Fruit fly (Drosophila melanogaster) whole organism, embryonic: ENCODE results near the gene bark.

Source experiments
- CG10209 ChIP-seq: fragments of 200-800 bp; sonication (Bioruptor generic); optimal IDR thresholded peaks from 3 replicates; lab custom pipeline; 2017; ENCODE audit warnings: missing biosample characterization, mild to moderate bottlenecking, missing genetic modification characterization, missing genetic modification reagents
- CG10543 ChIP-seq: fragments of 200-800 bp; sonication (Bioruptor generic); optimal IDR thresholded peaks from 3 replicates; lab custom pipeline; 2017; ENCODE audit warnings: missing biosample characterization, mild to moderate bottlenecking, missing genetic modification characterization, moderate library complexity
- CG11093 ChIP-seq: fragments of 200-800 bp; sonication (Bioruptor generic); IDR thresholded peaks from 3 replicates; pipeline ENCODE4 v1.3.6; 2022; ENCODE audit warnings: missing biosample characterization, missing genetic modification characterization
- CG15073 ChIP-seq: fragments of 200-800 bp; sonication (Bioruptor generic); optimal IDR thresholded peaks from 2 replicates; lab custom pipeline; 2016; ENCODE audit warnings: missing biosample characterization, missing genetic modification characterization
- CG15479 ChIP-seq: fragments of 200-800 bp; sonication (Bioruptor generic); optimal IDR thresholded peaks from 3 replicates; lab custom pipeline; 2019; ENCODE audit warnings: missing biosample characterization, mild to moderate bottlenecking, missing genetic modification characterization, moderate library complexity
- CG17361 ChIP-seq: fragments of 200-800 bp; sonication (Bioruptor generic); IDR thresholded peaks from 3 replicates; pipeline ENCODE4 v1.3.6; 2022; ENCODE audit warnings: missing biosample characterization, missing genetic modification characterization
- CG2116 ChIP-seq: fragments of 200-800 bp; sonication (Bioruptor generic); optimal IDR thresholded peaks from 3 replicates; lab custom pipeline; 2018; ENCODE audit warnings: missing biosample characterization, mild to moderate bottlenecking, missing genetic modification characterization
- CG2120 ChIP-seq: fragments of 200-800 bp; sonication (Bioruptor generic); optimal IDR thresholded peaks from 3 replicates; lab custom pipeline; 2016; ENCODE audit warnings: missing biosample characterization, missing genetic modification characterization
- CG30020 ChIP-seq: fragments of 200-800 bp; optimal IDR thresholded peaks from 2 replicates; lab custom pipeline; 2019; ENCODE audit warnings: missing biosample characterization, mild to moderate bottlenecking, missing genetic modification characterization, moderate library complexity
- CG34224 ChIP-seq: fragments of 200-800 bp; sonication (Bioruptor generic); IDR thresholded peaks from 3 replicates; pipeline ENCODE4 v1.3.6; 2022; ENCODE audit warnings: missing biosample characterization, missing genetic modification characterization; ENCODE audit not compliant: partially characterized antibody
- CG4360 ChIP-seq: fragments of 200-800 bp; sonication (Bioruptor generic); IDR thresholded peaks from 2 replicates; pipeline ENCODE4 v1.3.6; 2022; ENCODE audit warnings: missing biosample characterization, missing genetic modification characterization
- CG6765 ChIP-seq: fragments of 200-800 bp; sonication (Bioruptor generic); optimal IDR thresholded peaks from 3 replicates; lab custom pipeline; 2017; ENCODE audit warnings: missing biosample characterization, mild to moderate bottlenecking, missing genetic modification characterization
- CG7839 ChIP-seq: fragments of 200-800 bp; sonication (Bioruptor generic); optimal IDR thresholded peaks from 3 replicates; lab custom pipeline; 2018; ENCODE audit warnings: missing biosample characterization, mild to moderate bottlenecking, missing genetic modification characterization, moderate library complexity
- CG8290 ChIP-seq, 3 experiments: fragments of 200-800 bp; sonication (Bioruptor generic); optimal IDR thresholded peaks; 2 replicates each; lab custom pipeline; 2016 to 2019; ENCODE audit warnings: missing biosample characterization in 3 of 3, missing genetic modification characterization in 3 of 3, mild to moderate bottlenecking in 2 of 3, moderate library complexity in 1 of 3
- D19B ChIP-seq: fragments of 200-800 bp; sonication (Bioruptor generic); optimal IDR thresholded peaks from 2 replicates; lab custom pipeline; 2017; ENCODE audit warnings: missing biosample characterization, mild to moderate bottlenecking, missing genetic modification characterization
- Dbx ChIP-seq: fragments of 200-800 bp; sonication (Bioruptor generic); IDR thresholded peaks from 3 replicates; pipeline ENCODE4 v1.3.6; 2022; ENCODE audit warnings: missing biosample characterization, missing genetic modification characterization
- Deaf1 ChIP-seq: fragments of 200-800 bp; optimal IDR thresholded peaks from 3 replicates; lab custom pipeline; 2019; ENCODE audit warnings: missing biosample characterization, mild to moderate bottlenecking, missing genetic modification characterization, moderate library complexity
- Ets65A ChIP-seq: fragments of 200-800 bp; sonication (Bioruptor generic); peaks from one replicate; lab custom pipeline; 2016; ENCODE audit warnings: missing biosample characterization, missing genetic modification characterization
- Hr51 ChIP-seq, 2 experiments: fragments of 200-800 bp; sonication (Bioruptor generic); optimal IDR thresholded peaks; 2 replicates in 1 of 2; 3 replicates in 1 of 2; lab custom pipeline; 2016 to 2018; ENCODE audit warnings: missing biosample characterization in 2 of 2, missing genetic modification characterization in 2 of 2, mild to moderate bottlenecking in 1 of 2, moderate library complexity in 1 of 2
- Kr ChIP-seq: fragments of 200-800 bp; sonication (Bioruptor generic); optimal IDR thresholded peaks from 2 replicates; lab custom pipeline; 2017; ENCODE audit warnings: missing biosample characterization, mild to moderate bottlenecking, missing genetic modification characterization
- Ptx1 ChIP-seq: fragments of 200-800 bp; sonication (Bioruptor generic); IDR thresholded peaks from 2 replicates; pipeline ENCODE4 v1.3.6; 2022; ENCODE audit warnings: missing biosample characterization, missing genetic modification characterization
- Stat92E ChIP-seq, 3 experiments: fragments of >200 bp in 2 of 3; fragments of 200-800 bp in 1 of 3; sonication (Bioruptor generic) in 1 of 3; optimal IDR thresholded peaks; 2 replicates each; lab custom pipeline; 2017 to 2019; ENCODE audit warnings: missing biosample characterization in 3 of 3, missing genetic modification characterization in 3 of 3, mild to moderate bottlenecking in 1 of 3, moderate library complexity in 1 of 3
- Tbp ChIP-seq: fragments of >200 bp; optimal IDR thresholded peaks from 2 replicates; lab custom pipeline; 2018; ENCODE audit warnings: missing biosample characterization, missing genetic modification characterization
- Xbp1 ChIP-seq: fragments of 200-800 bp; sonication (Bioruptor generic); optimal IDR thresholded peaks from 3 replicates; lab custom pipeline; 2016; ENCODE audit warnings: missing biosample characterization, mild to moderate bottlenecking, missing genetic modification characterization
- ac ChIP-seq: fragments of 200-800 bp; sonication (Bioruptor generic); optimal IDR thresholded peaks from 3 replicates; lab custom pipeline; 2017; ENCODE audit warnings: missing biosample characterization, mild to moderate bottlenecking, missing genetic modification characterization
- cad ChIP-seq: fragments of >200 bp; optimal IDR thresholded peaks from 2 replicates; lab custom pipeline; 2017; ENCODE audit warnings: missing biosample characterization, missing genetic modification characterization
- cg ChIP-seq: fragments of 200-800 bp; sonication (Bioruptor generic); optimal IDR thresholded peaks from 3 replicates; lab custom pipeline; 2019; ENCODE audit warnings: missing biosample characterization, mild to moderate bottlenecking, missing genetic modification characterization, moderate library complexity
- chif ChIP-seq, 2 experiments: fragments of 200-800 bp; sonication (Bioruptor generic); optimal IDR thresholded peaks; 3 replicates each; lab custom pipeline; 2016; ENCODE audit warnings: missing biosample characterization in 2 of 2, missing genetic modification characterization in 2 of 2
- exex ChIP-seq: fragments of 200-800 bp; sonication (Bioruptor generic); optimal IDR thresholded peaks from 4 replicates; lab custom pipeline; 2018; ENCODE audit warnings: missing biosample characterization, mild to moderate bottlenecking, missing genetic modification characterization, moderate library complexity
- gsb ChIP-seq: fragments of 200-800 bp; sonication (Bioruptor generic); IDR thresholded peaks from 2 replicates; pipeline ENCODE4 v1.3.6; 2022; ENCODE audit warnings: missing biosample characterization, missing genetic modification characterization
- gt ChIP-seq: fragments of 200-800 bp; sonication (Bioruptor generic); IDR thresholded peaks from 2 replicates; pipeline ENCODE4 v1.3.6; 2022; ENCODE audit warnings: missing biosample characterization, missing genetic modification characterization
- hb ChIP-seq: fragments of 200-800 bp; sonication (Bioruptor generic); IDR thresholded peaks from 3 replicates; pipeline ENCODE4 v1.3.6; 2022; ENCODE audit warnings: missing biosample characterization, missing genetic modification characterization; ENCODE audit not compliant: partially characterized antibody
- her ChIP-seq: fragments of 200-800 bp; sonication (Bioruptor generic); optimal IDR thresholded peaks from 2 replicates; lab custom pipeline; 2016; ENCODE audit warnings: missing biosample characterization, missing genetic modification characterization
- hth ChIP-seq: fragments of >200 bp; optimal IDR thresholded peaks from 2 replicates; lab custom pipeline; 2017; ENCODE audit warnings: inconsistent platforms
- inv ChIP-seq: fragments of 200-800 bp; sonication (Bioruptor generic); IDR thresholded peaks from 2 replicates; pipeline ENCODE4 v1.3.6; 2022; ENCODE audit warnings: missing biosample characterization, missing genetic modification characterization; ENCODE audit not compliant: partially characterized antibody
- kni ChIP-seq: fragments of 200-800 bp; sonication (Bioruptor generic); optimal IDR thresholded peaks from 3 replicates; lab custom pipeline; 2017; ENCODE audit warnings: mild to moderate bottlenecking, missing biosample characterization, missing genetic modification reagents, missing genetic modification characterization
- lov ChIP-seq, 2 experiments: fragments of 200-800 bp in 1 of 2; fragments of >200 bp in 1 of 2; sonication (Bioruptor generic) in 1 of 2; IDR thresholded peaks in 1 of 2; optimal IDR thresholded peaks in 1 of 2; 2 replicates in 1 of 2; 3 replicates in 1 of 2; pipeline versions ENCODE4 v1.3.6 to Lab custom; 2017 to 2022; ENCODE audit warnings: missing biosample characterization in 1 of 2, missing genetic modification characterization in 1 of 2
- maf-S ChIP-seq: fragments of 200-800 bp; sonication (Bioruptor generic); optimal IDR thresholded peaks from 2 replicates; lab custom pipeline; 2016; ENCODE audit warnings: missing biosample characterization, missing genetic modification characterization
- mam ChIP-seq: fragments of 200-800 bp; sonication (Bioruptor generic); optimal IDR thresholded peaks from 3 replicates; lab custom pipeline; 2016; ENCODE audit warnings: missing biosample characterization, missing genetic modification characterization
- nom ChIP-seq: fragments of 200-800 bp; sonication (Bioruptor generic); optimal IDR thresholded peaks from 2 replicates; lab custom pipeline; 2017; ENCODE audit warnings: missing biosample characterization, missing genetic modification characterization, mild to moderate bottlenecking, moderate library complexity, missing genetic modification reagents
- p53 ChIP-seq: fragments of 200-800 bp; sonication (Bioruptor generic); optimal IDR thresholded peaks from 2 replicates; lab custom pipeline; 2016; ENCODE audit warnings: missing biosample characterization, missing genetic modification characterization
- pnt ChIP-seq: fragments of 200-800 bp; sonication (Bioruptor generic); optimal IDR thresholded peaks from 3 replicates; lab custom pipeline; 2016; ENCODE audit warnings: missing biosample characterization, missing genetic modification characterization
- rib ChIP-seq: fragments of 200-800 bp; sonication (Bioruptor generic); IDR thresholded peaks from 2 replicates; pipeline ENCODE4 v1.3.6; 2022; ENCODE audit warnings: missing biosample characterization, missing genetic modification characterization
- run ChIP-seq: fragments of 200-800 bp; sonication (Bioruptor generic); optimal IDR thresholded peaks from 3 replicates; lab custom pipeline; 2018; ENCODE audit warnings: missing biosample characterization, mild to moderate bottlenecking, missing genetic modification characterization
- salm ChIP-seq: fragments of 200-800 bp; sonication (Bioruptor generic); optimal IDR thresholded peaks from 2 replicates; lab custom pipeline; 2018; ENCODE audit warnings: missing biosample characterization, mild to moderate bottlenecking, missing genetic modification characterization
- sr ChIP-seq: fragments of 200-800 bp; sonication (Bioruptor generic); IDR thresholded peaks from 3 replicates; pipeline ENCODE4 v1.3.6; 2022; ENCODE audit warnings: missing biosample characterization, missing genetic modification characterization
- tin ChIP-seq: fragments of 200-800 bp; sonication (Bioruptor generic); optimal IDR thresholded peaks from 3 replicates; lab custom pipeline; 2016; ENCODE audit warnings: missing biosample characterization, missing genetic modification characterization
- zen ChIP-seq: fragments of 200-800 bp; sonication (Bioruptor generic); optimal IDR thresholded peaks from 3 replicates; lab custom pipeline; 2018; ENCODE audit warnings: missing biosample characterization, mild to moderate bottlenecking, missing genetic modification characterization, moderate library complexity

Gene bark

dm6 chr2L:3827406-3828133, 40.6 kb downstream of the bark start (continued):
- no peak for TF ChIP-seq cg (GFP tag; lab: Kevin White, UChicago)
- peak in 1 of 3 experiments; percentile 87 for TF ChIP-seq Stat92E (GFP tag; optimal IDR thresholded peaks at IDR 0.05; lab: Kevin White, UChicago)
- no peak for TF ChIP-seq CG2120 (GFP tag; lab: Kevin White, UChicago)
- no peak for TF ChIP-seq gsb (GFP tag; lab: Robert Waterston, UW)
- TF ChIP-seq salm (tag; lab: Kevin White, UChicago): peak; percentile 45
- TF ChIP-seq D19B (GFP tag; lab: Kevin White, UChicago): no peak
- TF ChIP-seq Ets65A (GFP tag; lab: Kevin White, UChicago): peak; percentile 94
- no peak for TF ChIP-seq CG10543 (GFP tag; lab: Kevin White, UChicago)
- TF ChIP-seq her (GFP tag; lab: Kevin White, UChicago): no peak
- no peak for TF ChIP-seq CG6765 (GFP tag; lab: Kevin White, UChicago)
- TF ChIP-seq Hr51 (GFP tag; optimal IDR thresholded peaks at IDR 0.05; lab: Kevin White, UChicago): peak in 1 of 2 experiments; percentile 38
- peak; percentile 4 for TF ChIP-seq hth (lab: Kevin White, UChicago)
- peak; percentile 91 for TF ChIP-seq ac (GFP tag; lab: Kevin White, UChicago)
- TF ChIP-seq run (tag; lab: Kevin White, UChicago): no peak
- peak; percentile 83 for TF ChIP-seq kni
- TF ChIP-seq inv: no peak
- TF ChIP-seq Deaf1 (tag; lab: Kevin White, UChicago): peak; percentile 24
- peak; percentile 60 for TF ChIP-seq CG8290 (GFP tag; optimal IDR thresholded peaks at IDR 0.05; lab: Kevin White, UChicago)
- TF ChIP-seq CG8290 (tag; optimal IDR thresholded peaks at IDR 0.05; lab: Kevin White, UChicago): peak in 1 of 2 experiments; percentile 61
- TF ChIP-seq lov (optimal IDR thresholded peaks at IDR 0.05; lab: Kevin White, UChicago): no peak
- no peak for TF ChIP-seq lov (GFP tag; IDR thresholded peaks at IDR 0.05; lab: Robert Waterston, UW)
- no peak for TF ChIP-seq hb (GFP tag; lab: Robert Waterston, UW)
- TF ChIP-seq chif (GFP tag; optimal IDR thresholded peaks at IDR 0.05; lab: Kevin White, UChicago): peak; percentile 48 to 82
- TF ChIP-seq CG15073 (GFP tag; lab: Kevin White, UChicago): peak; percentile 21
- peak; percentile 94 for TF ChIP-seq CG17361 (GFP tag; lab: Robert Waterston, UW)
- TF ChIP-seq pnt (GFP tag; lab: Kevin White, UChicago): peak; percentile 63
- TF ChIP-seq Xbp1 (GFP tag; lab: Kevin White, UChicago): peak; percentile 42
- TF ChIP-seq CG34224: no peak
- TF ChIP-seq nom (GFP tag; lab: Kevin White, UChicago): no peak
- TF ChIP-seq Ptx1: peak; percentile 32; the same call in 1 of the 2 replicates
- TF ChIP-seq CG10209 (GFP tag; lab: Kevin White, UChicago): peak; percentile 72
- peak; percentile 38; the same call in 1 of the 2 replicates for TF ChIP-seq CG4360
- TF ChIP-seq CG30020 (tag; lab: Kevin White, UChicago): peak; percentile 63
- no peak for TF ChIP-seq Tbp (GFP tag; lab: Kevin White, UChicago)
- no peak for TF ChIP-seq rib (GFP tag; lab: Robert Waterston, UW)
- no peak for TF ChIP-seq cad (GFP tag; lab: Kevin White, UChicago)
- no peak for TF ChIP-seq sr (GFP tag; lab: Robert Waterston, UW)
- no peak for TF ChIP-seq exex (tag; lab: Kevin White, UChicago)
- TF ChIP-seq mam (GFP tag; lab: Kevin White, UChicago): no peak
- no peak for TF ChIP-seq p53
- peak; percentile 82 for TF ChIP-seq CG7839 (tag; lab: Kevin White, UChicago)
- peak; percentile 85 for TF ChIP-seq CG15479 (GFP tag; lab: Kevin White, UChicago)
- TF ChIP-seq zen (tag; lab: Kevin White, UChicago): peak; percentile 98
- no peak for TF ChIP-seq gt
- no peak for TF ChIP-seq maf-S (GFP tag; lab: Kevin White, UChicago)
- peak; percentile 71 for TF ChIP-seq tin (GFP tag; lab: Kevin White, UChicago)
- TF ChIP-seq Kr (GFP tag; lab: Kevin White, UChicago): peak; percentile 79
- no peak for TF ChIP-seq Dbx
- TF ChIP-seq CG2116 (GFP tag; lab: Kevin White, UChicago): peak; percentile 51
- no peak for TF ChIP-seq CG11093 (GFP tag; lab: Robert Waterston, UW)
